Fruit fly (Drosophila melanogaster) whole organism, embryonic: ENCODE data around the gene GIIIspla2.
A peak's percentile ranks its signal among the peaks of the same experiment; 100 is the strongest.

Experiments used
- Ada2b ChIP-seq: fragments of 200-800 bp; sonication (Bioruptor generic); IDR thresholded peaks from 2 replicates; pipeline ENCODE4 v1.3.6; 2022; ENCODE audit warnings: missing biosample characterization, missing genetic modification characterization
- C15 ChIP-seq: fragments of 200-800 bp; sonication (Bioruptor generic); IDR thresholded peaks from 3 replicates; pipeline ENCODE4 v1.3.6; 2022; ENCODE audit warnings: missing biosample characterization, missing genetic modification characterization
- CG10321 ChIP-seq: fragments of 200-800 bp; sonication (Bioruptor generic); IDR thresholded peaks from 2 replicates; pipeline ENCODE4 v1.3.6; 2022; ENCODE audit warnings: missing biosample characterization, missing genetic modification characterization
- CG10366 ChIP-seq: fragments of 200-800 bp; sonication (Bioruptor generic); IDR thresholded peaks from 2 replicates; pipeline ENCODE4 v1.3.6; 2022; ENCODE audit warnings: missing biosample characterization, missing genetic modification characterization
- CG10543 ChIP-seq: fragments of 200-800 bp; sonication (Bioruptor generic); optimal IDR thresholded peaks from 3 replicates; lab custom pipeline; 2017; ENCODE audit warnings: missing biosample characterization, mild to moderate bottlenecking, missing genetic modification characterization, moderate library complexity
- CG10565 ChIP-seq: fragments of 200-800 bp; sonication (Bioruptor generic); optimal IDR thresholded peaks from 3 replicates; lab custom pipeline; 2016; ENCODE audit warnings: missing biosample characterization, mild to moderate bottlenecking, missing genetic modification characterization
- CG10959 ChIP-seq: fragments of 200-800 bp; sonication (Bioruptor generic); IDR thresholded peaks from 2 replicates; pipeline ENCODE4 v1.3.6; 2022; ENCODE audit warnings: missing biosample characterization, missing genetic modification characterization
- CG11085 ChIP-seq: fragments of 200-800 bp; sonication (Bioruptor generic); IDR thresholded peaks from 2 replicates; pipeline ENCODE4 v1.3.6; 2022; ENCODE audit warnings: missing biosample characterization, missing genetic modification characterization
- CG11504 ChIP-seq: fragments of 200-800 bp; sonication (Bioruptor generic); optimal IDR thresholded peaks from 3 replicates; lab custom pipeline; 2019; ENCODE audit warnings: missing biosample characterization, mild to moderate bottlenecking, missing genetic modification characterization, moderate library complexity
- CG12071 ChIP-seq: fragments of 200-800 bp; sonication (Bioruptor generic); optimal IDR thresholded peaks from 3 replicates; lab custom pipeline; 2018; ENCODE audit warnings: missing biosample characterization, mild to moderate bottlenecking, missing genetic modification characterization
- CG12236 ChIP-seq: fragments of 200-800 bp; sonication (Bioruptor generic); optimal IDR thresholded peaks from 2 replicates; lab custom pipeline; 2016; ENCODE audit warnings: missing biosample characterization, missing genetic modification characterization
- CG13775 ChIP-seq: fragments of 200-800 bp; sonication (Bioruptor generic); optimal IDR thresholded peaks from 3 replicates; lab custom pipeline; 2017; ENCODE audit warnings: missing biosample characterization, mild to moderate bottlenecking, missing genetic modification characterization
- CG14441 ChIP-seq: fragments of 200-800 bp; sonication (Bioruptor generic); IDR thresholded peaks from 2 replicates; pipeline ENCODE4 v1.3.6; 2022; ENCODE audit warnings: missing biosample characterization, missing genetic modification characterization
- CG2712 ChIP-seq: fragments of 200-800 bp; optimal IDR thresholded peaks from 3 replicates; lab custom pipeline; 2019; ENCODE audit warnings: missing biosample characterization, mild to moderate bottlenecking, missing genetic modification characterization, moderate library complexity
- CG3847 ChIP-seq: fragments of 200-800 bp; sonication (Bioruptor generic); IDR thresholded peaks from 2 replicates; pipeline ENCODE4 v1.3.6; 2022; ENCODE audit warnings: missing biosample characterization, missing genetic modification characterization
- CG6254 ChIP-seq: fragments of 200-800 bp; sonication (Bioruptor generic); optimal IDR thresholded peaks from 3 replicates; lab custom pipeline; 2017; ENCODE audit warnings: mild to moderate bottlenecking, missing biosample characterization, missing genetic modification reagents, missing genetic modification characterization
- CG6689 ChIP-seq: fragments of 200-800 bp; sonication (Bioruptor generic); IDR thresholded peaks from 2 replicates; pipeline ENCODE4 v1.3.6; 2022; ENCODE audit warnings: missing biosample characterization, missing genetic modification characterization
- CG8290 ChIP-seq, 3 experiments: fragments of 200-800 bp; sonication (Bioruptor generic); optimal IDR thresholded peaks; 2 replicates each; lab custom pipeline; 2016 to 2019; ENCODE audit warnings: missing biosample characterization in 3 of 3, missing genetic modification characterization in 3 of 3, mild to moderate bottlenecking in 2 of 3, moderate library complexity in 1 of 3
- D19B ChIP-seq: fragments of 200-800 bp; sonication (Bioruptor generic); optimal IDR thresholded peaks from 2 replicates; lab custom pipeline; 2017; ENCODE audit warnings: missing biosample characterization, mild to moderate bottlenecking, missing genetic modification characterization
- Drgx ChIP-seq: fragments of 200-800 bp; sonication (Bioruptor generic); IDR thresholded peaks from 2 replicates; pipeline ENCODE4 v1.3.6; 2022; ENCODE audit warnings: missing biosample characterization, missing genetic modification characterization
- Lpt ChIP-seq: fragments of >200 bp; optimal IDR thresholded peaks from 2 replicates; lab custom pipeline; 2018; ENCODE audit warnings: missing biosample characterization, missing genetic modification characterization
- Rfx ChIP-seq: fragments of 200-800 bp; sonication (Bioruptor generic); IDR thresholded peaks from 2 replicates; pipeline ENCODE4 v1.3.6; 2022; ENCODE audit warnings: missing biosample characterization, missing genetic modification characterization
- Sox102F ChIP-seq: fragments of 200-800 bp; sonication (Bioruptor generic); optimal IDR thresholded peaks from 2 replicates; lab custom pipeline; 2018; ENCODE audit warnings: missing biosample characterization, mild to moderate bottlenecking, missing genetic modification characterization, moderate library complexity
- Spps ChIP-seq: fragments of 200-800 bp; sonication (Bioruptor generic); optimal IDR thresholded peaks from 2 replicates; lab custom pipeline; 2018; ENCODE audit warnings: missing biosample characterization, mild to moderate bottlenecking, missing genetic modification characterization
- Sry-δ ChIP-seq: fragments of 200-800 bp; sonication (Bioruptor generic); optimal IDR thresholded peaks from 2 replicates; lab custom pipeline; 2016; ENCODE audit warnings: missing biosample characterization, missing genetic modification characterization
- ara ChIP-seq: fragments of 200-800 bp; sonication (Bioruptor generic); IDR thresholded peaks from 2 replicates; pipeline ENCODE4 v1.3.6; 2022; ENCODE audit warnings: missing biosample characterization, missing genetic modification characterization
- az2 ChIP-seq: fragments of 200-800 bp; sonication (Bioruptor generic); optimal IDR thresholded peaks from 3 replicates; lab custom pipeline; 2016; ENCODE audit warnings: missing biosample characterization, missing genetic modification characterization
- bbx ChIP-seq: fragments of 200-800 bp; sonication (Bioruptor generic); IDR thresholded peaks from 2 replicates; pipeline ENCODE4 v1.3.6; 2022; ENCODE audit warnings: missing biosample characterization, missing genetic modification characterization; ENCODE audit not compliant: partially characterized antibody
- bsh ChIP-seq, 2 experiments: fragments of 200-800 bp; sonication (Bioruptor generic); optimal IDR thresholded peaks; 2 replicates each; lab custom pipeline; 2017 to 2018; ENCODE audit warnings: mild to moderate bottlenecking in 2 of 2, missing biosample characterization in 2 of 2, missing genetic modification characterization in 2 of 2, moderate library complexity in 1 of 2
- caup ChIP-seq: fragments of 200-800 bp; sonication (Bioruptor generic); optimal IDR thresholded peaks from 3 replicates; lab custom pipeline; 2017; ENCODE audit warnings: missing biosample characterization, mild to moderate bottlenecking, missing genetic modification characterization, moderate library complexity; ENCODE audit not compliant: severe bottlenecking
- ci ChIP-seq: fragments of 200-800 bp; sonication (Bioruptor generic); IDR thresholded peaks from 3 replicates; pipeline ENCODE4 v1.3.6; 2022; ENCODE audit warnings: missing biosample characterization, missing genetic modification characterization
- dysf ChIP-seq: fragments of 200-800 bp; sonication (Bioruptor generic); IDR thresholded peaks from 3 replicates; pipeline ENCODE4 v1.3.6; 2022; ENCODE audit warnings: missing biosample characterization, missing genetic modification characterization
- ewg ChIP-seq: fragments of 200-800 bp; sonication (Bioruptor generic); optimal IDR thresholded peaks from 3 replicates; lab custom pipeline; 2017; ENCODE audit warnings: mild to moderate bottlenecking, missing biosample characterization, missing genetic modification reagents, missing genetic modification characterization
- fd96Cb ChIP-seq: fragments of 200-800 bp; sonication (Bioruptor generic); optimal IDR thresholded peaks from 2 replicates; lab custom pipeline; 2018; ENCODE audit warnings: missing biosample characterization, mild to moderate bottlenecking, missing genetic modification characterization, moderate library complexity
- gem ChIP-seq: fragments of 200-800 bp; sonication (Bioruptor generic); optimal IDR thresholded peaks from 2 replicates; lab custom pipeline; 2019; ENCODE audit warnings: missing biosample characterization, mild to moderate bottlenecking, missing genetic modification characterization, moderate library complexity
- gsb ChIP-seq: fragments of 200-800 bp; sonication (Bioruptor generic); IDR thresholded peaks from 2 replicates; pipeline ENCODE4 v1.3.6; 2022; ENCODE audit warnings: missing biosample characterization, missing genetic modification characterization
- hkb ChIP-seq, 2 experiments: fragments of 200-800 bp in 1 of 2; fragments of >200 bp in 1 of 2; sonication (Bioruptor generic) in 1 of 2; IDR thresholded peaks in 1 of 2; optimal IDR thresholded peaks in 1 of 2; 2 replicates each; pipeline versions ENCODE4 v1.3.6 to Lab custom; 2017 to 2022; ENCODE audit warnings: missing biosample characterization in 1 of 2, missing genetic modification characterization in 1 of 2
- ind ChIP-seq: fragments of 200-800 bp; sonication (Bioruptor generic); optimal IDR thresholded peaks from 3 replicates; lab custom pipeline; 2016; ENCODE audit warnings: missing biosample characterization, missing genetic modification characterization
- jing ChIP-seq: fragments of 200-800 bp; sonication (Bioruptor generic); optimal IDR thresholded peaks from 2 replicates; lab custom pipeline; 2018; ENCODE audit warnings: missing biosample characterization, mild to moderate bottlenecking, missing genetic modification characterization
- jumu ChIP-seq: fragments of 200-800 bp; sonication (Bioruptor generic); optimal IDR thresholded peaks from 3 replicates; lab custom pipeline; 2016; ENCODE audit warnings: missing biosample characterization, missing genetic modification characterization
- mirr ChIP-seq: fragments of 200-800 bp; sonication (Bioruptor generic); optimal IDR thresholded peaks from 3 replicates; lab custom pipeline; 2018; ENCODE audit warnings: missing biosample characterization, mild to moderate bottlenecking, missing genetic modification characterization
- pnt ChIP-seq: fragments of 200-800 bp; sonication (Bioruptor generic); optimal IDR thresholded peaks from 3 replicates; lab custom pipeline; 2016; ENCODE audit warnings: missing biosample characterization, missing genetic modification characterization
- prd ChIP-seq, 3 experiments: fragments of >200 bp in 2 of 3; fragments of 200-800 bp in 1 of 3; sonication (Bioruptor generic) in 1 of 3; optimal IDR thresholded peaks in 2 of 3; IDR thresholded peaks in 1 of 3; 2 replicates in 2 of 3; 3 replicates in 1 of 3; pipeline versions ENCODE4 v1.3.6 to Lab custom; 2017 to 2022; ENCODE audit warnings: missing biosample characterization in 1 of 3, missing genetic modification characterization in 1 of 3
- pum ChIP-seq: fragments of 200-800 bp; sonication (Bioruptor generic); optimal IDR thresholded peaks from 2 replicates; lab custom pipeline; 2016; ENCODE audit warnings: missing biosample characterization, missing genetic modification characterization
- sd ChIP-seq: fragments of 200-800 bp; sonication (Bioruptor generic); optimal IDR thresholded peaks from 3 replicates; lab custom pipeline; 2018; ENCODE audit warnings: missing biosample characterization, mild to moderate bottlenecking, missing genetic modification characterization, moderate library complexity
- sob ChIP-seq: fragments of 200-800 bp; sonication (Bioruptor generic); IDR thresholded peaks from 2 replicates; pipeline ENCODE4 v1.3.6; 2022; ENCODE audit warnings: missing biosample characterization, missing genetic modification characterization
- stwl ChIP-seq: fragments of 200-800 bp; sonication (Bioruptor generic); optimal IDR thresholded peaks from 3 replicates; lab custom pipeline; 2018; ENCODE audit warnings: missing biosample characterization, mild to moderate bottlenecking, missing genetic modification characterization, moderate library complexity
- sug ChIP-seq: fragments of 200-800 bp; optimal IDR thresholded peaks from 2 replicates; lab custom pipeline; 2019; ENCODE audit warnings: missing biosample characterization, mild to moderate bottlenecking, missing genetic modification characterization, moderate library complexity
- tgo ChIP-seq: fragments of 200-800 bp; sonication (Bioruptor generic); IDR thresholded peaks from 3 replicates; pipeline ENCODE4 v1.3.6; 2022; ENCODE audit warnings: missing biosample characterization, missing genetic modification characterization
- ttk ChIP-seq: fragments of 200-800 bp; sonication (Bioruptor generic); IDR thresholded peaks from 2 replicates; pipeline ENCODE4 v2.1.2; 2022; ENCODE audit warnings: missing biosample characterization, missing genetic modification characterization

The GIIIspla2 gene

DNA sequence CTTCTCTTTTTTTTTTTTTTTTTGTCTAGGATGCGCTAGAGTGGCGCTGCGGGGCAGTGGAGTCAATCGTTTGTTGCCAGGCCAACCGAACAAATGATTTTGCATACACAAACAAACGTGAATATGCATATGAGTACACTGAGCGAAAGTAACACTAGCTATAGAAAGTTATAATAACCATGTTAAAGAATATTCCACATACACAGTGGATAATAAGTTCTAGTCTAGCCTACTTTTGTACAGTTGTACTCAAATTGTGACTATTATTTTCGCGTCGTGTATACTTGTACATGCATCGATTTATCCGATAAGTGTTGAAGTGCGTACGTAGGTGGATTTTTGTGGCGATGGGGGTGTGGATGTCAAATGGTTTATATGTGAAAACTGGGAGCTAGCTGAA, 49.6 kb downstream of the GIIIspla2 start (continued):
- TF ChIP-seq CG10543 (GFP tag; lab: Kevin White, UChicago), result no peak
- TF ChIP-seq CG12236 (GFP tag; lab: Kevin White, UChicago), result no peak
- no peak for TF ChIP-seq ind (GFP tag; lab: Kevin White, UChicago)
- no peak for TF ChIP-seq sug (tag; lab: Kevin White, UChicago)
- no peak for TF ChIP-seq CG10959 (GFP tag; lab: Robert Waterston, UW)
- no peak for TF ChIP-seq CG10321
- peak; percentile 35; the same call in 1 of the 3 replicates for TF ChIP-seq ci (GFP tag; lab: Robert Waterston, UW)
- no peak for TF ChIP-seq gsb
- TF ChIP-seq mirr (GFP tag; lab: Kevin White, UChicago), result no peak
- no peak for TF ChIP-seq prd (optimal IDR thresholded peaks at IDR 0.05; lab: Kevin White, UChicago)
- TF ChIP-seq prd (GFP tag; IDR thresholded peaks at IDR 0.05; lab: Robert Waterston, UW), result peak; percentile 43; the same call in 1 of the 3 replicates
- TF ChIP-seq Spps (tag; lab: Kevin White, UChicago), result no peak
- TF ChIP-seq CG2712, result no peak
- TF ChIP-seq CG3847 (GFP tag; lab: Robert Waterston, UW), result no peak
- no peak for TF ChIP-seq CG11085
- TF ChIP-seq CG14441, result peak; percentile 30; the same call in 1 of the 2 replicates
- TF ChIP-seq caup, result no peak
- no peak for TF ChIP-seq CG13775 (GFP tag; lab: Kevin White, UChicago)
- TF ChIP-seq jumu (GFP tag; lab: Kevin White, UChicago), result no peak
- TF ChIP-seq Sox102F (GFP tag; lab: Kevin White, UChicago), result peak; percentile 45
- peak; percentile 58 for TF ChIP-seq CG11504 (tag; lab: Kevin White, UChicago)
- no peak for TF ChIP-seq CG6254 (GFP tag; lab: Kevin White, UChicago)
- TF ChIP-seq fd96Cb (tag; lab: Kevin White, UChicago), result no peak
- peak in 1 of 2 experiments; percentile 6 for TF ChIP-seq bsh (GFP tag; optimal IDR thresholded peaks at IDR 0.05; lab: Kevin White, UChicago)
- 0 out of 2 replicates have a peak, but pooled peaks have one; percentile 41 for TF ChIP-seq ttk (GFP tag; lab: Robert Waterston, UW)
- TF ChIP-seq Sry-δ (GFP tag; lab: Kevin White, UChicago), result no peak
- TF ChIP-seq CG8290 (GFP tag; optimal IDR thresholded peaks at IDR 0.05; lab: Kevin White, UChicago), result no peak
- peak in 1 of 2 experiments; percentile 53 for TF ChIP-seq CG8290 (tag; optimal IDR thresholded peaks at IDR 0.05; lab: Kevin White, UChicago)
- 0 out of 2 replicates have a peak, but pooled peaks have one; percentile 20 for TF ChIP-seq CG6689
- no peak for TF ChIP-seq CG12071 (GFP tag; lab: Kevin White, UChicago)
- 0 out of 3 replicates have a peak, but pooled peaks have one; percentile 30 for TF ChIP-seq dysf (GFP tag; lab: Robert Waterston, UW)
- no peak for TF ChIP-seq sd (tag; lab: Kevin White, UChicago)
- TF ChIP-seq stwl, result no peak
- TF ChIP-seq az2 (GFP tag; lab: Kevin White, UChicago), result no peak
- no peak for TF ChIP-seq hkb (optimal IDR thresholded peaks at IDR 0.05; lab: Kevin White, UChicago)
- no peak for TF ChIP-seq hkb (GFP tag; IDR thresholded peaks at IDR 0.05; lab: Robert Waterston, UW)
- TF ChIP-seq bbx, result no peak
- no peak for TF ChIP-seq jing (GFP tag; lab: Kevin White, UChicago)
- no peak for TF ChIP-seq ewg (GFP tag; lab: Kevin White, UChicago)
- TF ChIP-seq pnt, result no peak
- peak; percentile 57; the same call in 1 of the 2 replicates for TF ChIP-seq Drgx
- TF ChIP-seq tgo (GFP tag; lab: Robert Waterston, UW), result 0 out of 3 replicates have a peak, but pooled peaks have one; percentile 15
- no peak for TF ChIP-seq D19B
- peak; percentile 19 for TF ChIP-seq gem
- TF ChIP-seq C15 (GFP tag; lab: Robert Waterston, UW), result no peak
- TF ChIP-seq CG10565 (GFP tag; lab: Kevin White, UChicago), result no peak
- TF ChIP-seq Ada2b (GFP tag; lab: Robert Waterston, UW), result no peak
- no peak for TF ChIP-seq pum
- TF ChIP-seq Lpt (GFP tag; lab: Kevin White, UChicago), result no peak
- peak; percentile 11; the same call in 1 of the 2 replicates for TF ChIP-seq CG10366 (GFP tag; lab: Robert Waterston, UW)
- TF ChIP-seq Rfx (GFP tag; lab: Robert Waterston, UW), result no peak
- TF ChIP-seq ara (GFP tag; lab: Robert Waterston, UW), result no peak
- TF ChIP-seq sob, result no peak
